Fruit fly (Drosophila melanogaster) whole organism, wandering third instar larva: ENCODE results near the gene CG6830.

Source experiments
- Abd-B ChIP-seq: fragments of >200 bp; optimal IDR thresholded peaks from 2 replicates; lab custom pipeline; 2017; ENCODE audit warnings: missing biosample characterization, missing genetic modification characterization
- CG32264 ChIP-seq: fragments of 200-800 bp; sonication (Bioruptor generic); optimal IDR thresholded peaks from 2 replicates; lab custom pipeline; 2016; ENCODE audit warnings: missing biosample characterization, missing genetic modification characterization
- CG9705 ChIP-seq: fragments of 200-800 bp; sonication (Bioruptor generic); optimal IDR thresholded peaks from 2 replicates; lab custom pipeline; 2018; ENCODE audit warnings: missing biosample characterization, mild to moderate bottlenecking, missing genetic modification characterization
- CrebA ChIP-seq: fragments of 200-800 bp; sonication (Bioruptor generic); optimal IDR thresholded peaks from 2 replicates; lab custom pipeline; 2016; ENCODE audit warnings: missing biosample characterization, mild to moderate bottlenecking, missing genetic modification characterization, borderline replicate concordance
- Dfd ChIP-seq: fragments of >200 bp; optimal IDR thresholded peaks from 2 replicates; lab custom pipeline; 2017; ENCODE audit warnings: missing biosample characterization, missing genetic modification characterization
- Dif ChIP-seq: fragments of 200-275, 200-300 bp; sonication (Bioruptor generic); optimal IDR thresholded peaks from 2 replicates; lab custom pipeline; 2018; ENCODE audit warnings: missing biosample characterization, missing genetic modification characterization; ENCODE audit not compliant: partially characterized antibody
- GATAd ChIP-seq: sonication (Bioruptor generic); optimal IDR thresholded peaks from 2 replicates; lab custom pipeline; 2016; ENCODE audit warnings: missing biosample characterization, missing genetic modification characterization
- HLH106 ChIP-seq: fragments of 200-800 bp; optimal IDR thresholded peaks from 3 replicates; lab custom pipeline; 2019; ENCODE audit warnings: missing biosample characterization, mild to moderate bottlenecking, missing genetic modification characterization, moderate library complexity
- Hnf4 ChIP-seq: fragments of 200-800 bp; sonication (Bioruptor generic); optimal IDR thresholded peaks from 2 replicates; lab custom pipeline; 2016; ENCODE audit warnings: missing biosample characterization, mild to moderate bottlenecking, missing genetic modification characterization
- Hr78 ChIP-seq: fragments of >200 bp; optimal IDR thresholded peaks from 2 replicates; lab custom pipeline; 2017; ENCODE audit warnings: missing biosample characterization, missing genetic modification characterization
- Hr83 ChIP-seq: fragments of 200-300 bp; sonication (Bioruptor generic); optimal IDR thresholded peaks from 2 replicates; lab custom pipeline; 2016; ENCODE audit warnings: missing biosample characterization, mild to moderate bottlenecking, missing genetic modification characterization, moderate library complexity; ENCODE audit not compliant: poor library complexity, severe bottlenecking
- Jra ChIP-seq: sonication (Bioruptor generic); optimal IDR thresholded peaks from 2 replicates; lab custom pipeline; 2016; ENCODE audit warnings: missing biosample characterization, missing genetic modification characterization
- Mio ChIP-seq: sonication (Bioruptor generic); optimal IDR thresholded peaks from 2 replicates; lab custom pipeline; 2016; ENCODE audit warnings: missing biosample characterization, missing genetic modification characterization
- Myc ChIP-seq: fragments of >200 bp; optimal IDR thresholded peaks from 2 replicates; lab custom pipeline; 2017
- N ChIP-seq: fragments of >200 bp; optimal IDR thresholded peaks from 2 replicates; lab custom pipeline; 2018; ENCODE audit warnings: missing biosample characterization, missing external identifiers, missing genetic modification characterization
- OdsH ChIP-seq: fragments of 200-800 bp; sonication (Bioruptor generic); optimal IDR thresholded peaks from 2 replicates; lab custom pipeline; 2016; ENCODE audit warnings: missing biosample characterization, mild to moderate bottlenecking, missing genetic modification characterization
- Rel ChIP-seq, 2 experiments: fragments of 200-800 bp; sonication (Bioruptor generic) in 1 of 2; optimal IDR thresholded peaks; 2 replicates in 1 of 2; 3 replicates in 1 of 2; lab custom pipeline; 2016 to 2019; ENCODE audit warnings: mild to moderate bottlenecking in 2 of 2, missing biosample characterization in 2 of 2, missing genetic modification characterization in 2 of 2, moderate library complexity in 1 of 2
- Sp1 ChIP-seq: fragments of 200-800 bp; sonication (Bioruptor generic); optimal IDR thresholded peaks from 3 replicates; lab custom pipeline; 2019; ENCODE audit warnings: missing biosample characterization, mild to moderate bottlenecking, missing genetic modification characterization, moderate library complexity
- Vsx2 ChIP-seq: fragments of 200-300, 225-300 bp; sonication (Bioruptor generic); optimal IDR thresholded peaks from 2 replicates; lab custom pipeline; 2018; ENCODE audit warnings: missing biosample characterization, missing genetic modification characterization; ENCODE audit not compliant: partially characterized antibody
- br ChIP-seq: fragments of 200-800 bp; sonication (Bioruptor generic); optimal IDR thresholded peaks from 2 replicates; lab custom pipeline; 2016; ENCODE audit warnings: missing biosample characterization, missing genetic modification characterization
- brk ChIP-seq: fragments of 200-800 bp; sonication (Bioruptor generic); optimal IDR thresholded peaks from 2 replicates; lab custom pipeline; 2016; ENCODE audit warnings: missing biosample characterization, mild to moderate bottlenecking, missing genetic modification characterization
- dl ChIP-seq, 2 experiments: fragments of 175-275, 200-275 bp in 1 of 2; fragments of 200-275 bp in 1 of 2; sonication (Bioruptor generic); optimal IDR thresholded peaks; lab custom pipeline; 2018; ENCODE audit warnings: mild to moderate bottlenecking in 2 of 2, missing biosample characterization in 2 of 2, missing genetic modification characterization in 2 of 2, moderate library complexity in 2 of 2; ENCODE audit not compliant: partially characterized antibody in 2 of 2, insufficient read depth in 1 of 2
- dmrt93B ChIP-seq: fragments of 200-800 bp; sonication (Bioruptor generic); optimal IDR thresholded peaks from 2 replicates; lab custom pipeline; 2018; ENCODE audit warnings: missing biosample characterization, mild to moderate bottlenecking, missing genetic modification characterization
- dsf ChIP-seq: sonication (Bioruptor generic); optimal IDR thresholded peaks from 2 replicates; lab custom pipeline; 2016; ENCODE audit warnings: missing biosample characterization, missing genetic modification characterization, borderline replicate concordance
- ey ChIP-seq: fragments of 200-800 bp; sonication (Bioruptor generic); optimal IDR thresholded peaks from 2 replicates; lab custom pipeline; 2016; ENCODE audit warnings: missing biosample characterization, missing genetic modification characterization
- foxo ChIP-seq, 2 experiments: fragments of 200-800 bp; sonication (Bioruptor generic); optimal IDR thresholded peaks; 2 replicates in 1 of 2; 3 replicates in 1 of 2; lab custom pipeline; 2016 to 2017; ENCODE audit warnings: missing biosample characterization in 2 of 2, missing genetic modification characterization in 2 of 2
- fru ChIP-seq: fragments of 200-800 bp; sonication (Bioruptor generic); optimal IDR thresholded peaks from 3 replicates; lab custom pipeline; 2016; ENCODE audit warnings: missing biosample characterization, mild to moderate bottlenecking, missing genetic modification characterization
- h ChIP-seq: fragments of 200-800 bp; sonication (Bioruptor generic); optimal IDR thresholded peaks from 3 replicates; lab custom pipeline; 2016; ENCODE audit warnings: missing biosample characterization, mild to moderate bottlenecking, missing genetic modification characterization
- jim ChIP-seq: fragments of 175-275, 200-325 bp; sonication (Bioruptor generic); optimal IDR thresholded peaks from 2 replicates; lab custom pipeline; 2016; ENCODE audit warnings: missing biosample characterization, mild to moderate bottlenecking, missing genetic modification characterization
- lola ChIP-seq: fragments of >200 bp; optimal IDR thresholded peaks from 2 replicates; lab custom pipeline; 2017; ENCODE audit warnings: missing biosample characterization, missing genetic modification characterization
- pan ChIP-seq: fragments of >200 bp; optimal IDR thresholded peaks from 2 replicates; lab custom pipeline; 2017
- psq ChIP-seq: fragments of 200-800 bp; sonication (Bioruptor generic); optimal IDR thresholded peaks from 3 replicates; lab custom pipeline; 2017; ENCODE audit warnings: missing biosample characterization, mild to moderate bottlenecking, missing genetic modification characterization, moderate library complexity
- rgr ChIP-seq: fragments of 200-800 bp; sonication (Bioruptor generic); optimal IDR thresholded peaks from 3 replicates; lab custom pipeline; 2016; ENCODE audit warnings: missing biosample characterization, mild to moderate bottlenecking, missing genetic modification characterization
- sage ChIP-seq: fragments of 200-800 bp; sonication (Bioruptor generic); optimal IDR thresholded peaks from 2 replicates; lab custom pipeline; 2016; ENCODE audit warnings: missing biosample characterization, mild to moderate bottlenecking, missing genetic modification characterization
- sv ChIP-seq: fragments of 200-800 bp; sonication (Bioruptor generic); optimal IDR thresholded peaks from 3 replicates; lab custom pipeline; 2016; ENCODE audit warnings: missing biosample characterization, missing genetic modification characterization
- tai ChIP-seq: sonication (Bioruptor generic); optimal IDR thresholded peaks from 2 replicates; lab custom pipeline; 2016; ENCODE audit warnings: missing biosample characterization, missing genetic modification characterization
- usp ChIP-seq: fragments of >200 bp; optimal IDR thresholded peaks from 2 replicates; lab custom pipeline; 2017; ENCODE audit warnings: missing biosample characterization, missing genetic modification characterization
- woc ChIP-seq: sonication (Bioruptor generic); optimal IDR thresholded peaks from 2 replicates; lab custom pipeline; 2016; ENCODE audit warnings: missing biosample characterization, mild to moderate bottlenecking, missing genetic modification characterization

Gene CG6830

dm6 chr3R:11650105-11651039 is 33.8 kb downstream of the CG6830 start, which contains the start of the genes Csk and Elp1:
Csk (minus strand) TSS chr3R:11650706.
Elp1 (plus strand) TSS chr3R:11650971.
- peak; percentile 91 for TF ChIP-seq Myc (lab: Kevin White, UChicago)
- no peak for TF ChIP-seq jim (GFP tag; lab: Kevin White, UChicago)
- peak; percentile 72 for TF ChIP-seq HLH106 (tag; lab: Kevin White, UChicago)
- peak; percentile 79 for TF ChIP-seq woc (GFP tag; lab: Kevin White, UChicago)
- TF ChIP-seq Sp1 (GFP tag; lab: Kevin White, UChicago), result peak; percentile 71
- TF ChIP-seq N (GFP tag; lab: Kevin White, UChicago), result peak; percentile 13
- TF ChIP-seq sv (GFP tag; lab: Kevin White, UChicago), result peak; percentile 51
- TF ChIP-seq pan (lab: Kevin White, UChicago), result no peak
- peak; percentile 16 for TF ChIP-seq OdsH (GFP tag; lab: Kevin White, UChicago)
- no peak for TF ChIP-seq Jra (GFP tag; lab: Kevin White, UChicago)
- no peak for TF ChIP-seq CrebA (GFP tag; lab: Kevin White, UChicago)
- TF ChIP-seq Dfd (GFP tag; lab: Kevin White, UChicago), result no peak
- no peak for TF ChIP-seq Dif
- TF ChIP-seq dmrt93B (GFP tag; lab: Kevin White, UChicago), result peak; percentile 39
- TF ChIP-seq ey (GFP tag; lab: Kevin White, UChicago), result peak; percentile 29
- TF ChIP-seq Hr83 (GFP tag; lab: Kevin White, UChicago), result peak; percentile 27
- peak; percentile 52 for TF ChIP-seq Hnf4 (GFP tag; lab: Kevin White, UChicago)
- no peak for TF ChIP-seq CG32264 (GFP tag; lab: Kevin White, UChicago)
- TF ChIP-seq Hr78 (GFP tag; lab: Kevin White, UChicago), result no peak
- peak in 1 of 2 experiments; percentile 72 for TF ChIP-seq foxo (GFP tag; optimal IDR thresholded peaks at IDR 0.05; lab: Kevin White, UChicago)
- no peak for TF ChIP-seq Rel (GFP tag; optimal IDR thresholded peaks at IDR 0.05; lab: Kevin White, UChicago)
- TF ChIP-seq Rel (tag; optimal IDR thresholded peaks at IDR 0.05; lab: Kevin White, UChicago), result peak; percentile 96
- TF ChIP-seq br (GFP tag; lab: Kevin White, UChicago), result peak; percentile 58
- TF ChIP-seq fru (GFP tag; lab: Kevin White, UChicago), result peak; percentile 62
- TF ChIP-seq CG9705, result peak; percentile 41
- TF ChIP-seq brk (GFP tag; lab: Kevin White, UChicago), result no peak
- no peak for TF ChIP-seq sage (GFP tag; lab: Kevin White, UChicago)
- no peak for TF ChIP-seq lola
- no peak for TF ChIP-seq tai
- TF ChIP-seq GATAd (GFP tag; lab: Kevin White, UChicago), result no peak
- TF ChIP-seq Abd-B (GFP tag; lab: Kevin White, UChicago), result no peak
- TF ChIP-seq rgr (GFP tag; lab: Kevin White, UChicago), result peak; percentile 69
- no peak for TF ChIP-seq Mio
- peak; percentile 7 for TF ChIP-seq psq (GFP tag; lab: Kevin White, UChicago)
- no peak for TF ChIP-seq dl (GFP tag; optimal IDR thresholded peaks at IDR 0.05; lab: Kevin White, UChicago; ENCODE audit: insufficient read depth in 1 of 2, partially characterized antibody in 2 of 2)
- peak; percentile 8 for TF ChIP-seq dsf (GFP tag; lab: Kevin White, UChicago)
- peak; percentile 63 for TF ChIP-seq h (GFP tag; lab: Kevin White, UChicago)
- no peak for TF ChIP-seq usp (GFP tag; lab: Kevin White, UChicago)
- no peak for TF ChIP-seq Vsx2 (GFP tag; lab: Kevin White, UChicago)

- TF ChIP-seq GATAd (GFP tag; lab: Kevin White, UChicago) (peak; percentile 15), Hr83 (GFP tag; lab: Kevin White, UChicago) (peak; percentile 65), pan (lab: Kevin White, UChicago) (no peak), dsf (GFP tag; lab: Kevin White, UChicago) (peak; percentile 31), Dfd (GFP tag; lab: Kevin White, UChicago) (no peak), lola (no peak), Mio (no peak), woc (GFP tag; lab: Kevin White, UChicago) (peak; percentile 62), N (GFP tag; lab: Kevin White, UChicago) (no peak), sv (GFP tag; lab: Kevin White, UChicago) (peak; percentile 98), Abd-B (GFP tag; lab: Kevin White, UChicago) (no peak), br (GFP tag; lab: Kevin White, UChicago) (peak; percentile 88), OdsH (GFP tag; lab: Kevin White, UChicago) (peak; percentile 87), usp (GFP tag; lab: Kevin White, UChicago) (no peak), dl (GFP tag; optimal IDR thresholded peaks at IDR 0.05; lab: Kevin White, UChicago; ENCODE audit: insufficient read depth in 1 of 2, partially characterized antibody in 2 of 2) (no peak), brk (GFP tag; lab: Kevin White, UChicago) (peak; percentile 55), dmrt93B (GFP tag; lab: Kevin White, UChicago) (peak; percentile 73), Hr78 (GFP tag; lab: Kevin White, UChicago) (no peak), HLH106 (tag; lab: Kevin White, UChicago) (peak; percentile 86), CG32264 (GFP tag; lab: Kevin White, UChicago) (peak; percentile 29), h (GFP tag; lab: Kevin White, UChicago) (peak; percentile 88), foxo (GFP tag; optimal IDR thresholded peaks at IDR 0.05; lab: Kevin White, UChicago) (peak; percentile 56 to 90), sage (GFP tag; lab: Kevin White, UChicago) (peak; percentile 52), Sp1 (GFP tag; lab: Kevin White, UChicago) (peak; percentile 79), Myc (lab: Kevin White, UChicago) (no peak), psq (GFP tag; lab: Kevin White, UChicago) (peak; percentile 71), Rel (GFP tag; optimal IDR thresholded peaks at IDR 0.05; lab: Kevin White, UChicago) (peak; percentile 58), Rel (tag; optimal IDR thresholded peaks at IDR 0.05; lab: Kevin White, UChicago) (no peak), jim (GFP tag; lab: Kevin White, UChicago) (no peak), CG9705 (peak; percentile 63), fru (GFP tag; lab: Kevin White, UChicago) (peak; percentile 79), ey (GFP tag; lab: Kevin White, UChicago) (peak; percentile 88), tai (peak; percentile 88), Jra (GFP tag; lab: Kevin White, UChicago) (peak; percentile 74), CrebA (GFP tag; lab: Kevin White, UChicago) (no peak), Dif (no peak)
Measured at dm6 chr3R:11649449-11649848, 34.7 kb downstream of the CG6830 start.
